Worm (Caenorhabditis elegans) whole organism, young adult: Measurements from ENCODE around the gene ZK512.10.

Experiments
- B0261.1 ChIP-seq: sonication (generic microtip); optimal IDR thresholded peaks from 2 replicates; lab custom pipeline; 2016; ENCODE audit warnings: mild to moderate bottlenecking, missing genetic modification characterization, moderate library complexity, missing compliant biosample characterization
- B0336.3 ChIP-seq: fragments of 200-800 bp; sonication (Bioruptor generic); IDR thresholded peaks from 2 replicates; pipeline ENCODE4 v1.3.6; 2022; ENCODE audit warnings: missing genetic modification characterization, missing compliant biosample characterization
- C06A6.2 ChIP-seq: fragments of 200-800 bp; sonication (Bioruptor generic); conservative IDR thresholded peaks from 2 replicates; pipeline ENCODE4 v1.3.6; 2022; ENCODE audit warnings: missing genetic modification characterization, missing compliant biosample characterization
- D2030.7 ChIP-seq: fragments of 200-800 bp; sonication (Bioruptor generic); IDR thresholded peaks from 2 replicates; pipeline ENCODE4 v1.3.6; 2022; ENCODE audit warnings: missing genetic modification reagents, missing genetic modification characterization, missing compliant biosample characterization
- F33H1.4 ChIP-seq: fragments of 200-800 bp; sonication (Bioruptor generic); IDR thresholded peaks from 2 replicates; pipeline ENCODE4 v1.3.6; 2022; ENCODE audit warnings: missing genetic modification reagents, missing genetic modification characterization, missing compliant biosample characterization
- T26A5.8 ChIP-seq: sonication (generic microtip); optimal IDR thresholded peaks from 2 replicates; lab custom pipeline; 2016; ENCODE audit warnings: missing genetic modification characterization, missing compliant biosample characterization
- Y53F4B.3 ChIP-seq: fragments of 200-800 bp; sonication (Bioruptor generic); IDR thresholded peaks from 2 replicates; pipeline ENCODE4 v1.3.6; 2022; ENCODE audit warnings: missing genetic modification reagents, missing genetic modification characterization, missing compliant biosample characterization
- Y53G8AR.9 ChIP-seq: fragments of 200-800 bp; sonication (Bioruptor generic); conservative IDR thresholded peaks from 2 replicates; pipeline ENCODE4 v1.3.6; 2022; ENCODE audit warnings: missing genetic modification reagents, missing genetic modification characterization, missing compliant biosample characterization
- Y56A3A.18 ChIP-seq: fragments of 200-800 bp; sonication (Bioruptor generic); IDR thresholded peaks from 2 replicates; pipeline ENCODE4 v1.3.6; 2022; ENCODE audit warnings: missing genetic modification reagents, missing genetic modification characterization, missing compliant biosample characterization
- Y79H2A.3 ChIP-seq: fragments of 200-800 bp; sonication (Bioruptor generic); conservative IDR thresholded peaks from 2 replicates; pipeline ENCODE4 v1.3.6; 2022; ENCODE audit warnings: missing genetic modification reagents, missing genetic modification characterization, missing compliant biosample characterization
- Y95B8A.8 ChIP-seq: fragments of 200-800 bp; sonication (Bioruptor generic); IDR thresholded peaks from 2 replicates; pipeline ENCODE4 v1.3.6; 2022; ENCODE audit warnings: missing genetic modification reagents, missing genetic modification characterization, missing compliant biosample characterization
- aptf-3 ChIP-seq: fragments of 200-800 bp; sonication (Bioruptor generic); IDR thresholded peaks from 2 replicates; pipeline ENCODE4 v1.3.6; 2022; ENCODE audit warnings: missing genetic modification characterization, missing compliant biosample characterization
- athp-1 ChIP-seq: sonication (generic microtip); optimal IDR thresholded peaks from 2 replicates; lab custom pipeline; 2017; ENCODE audit warnings: mild to moderate bottlenecking, missing genetic modification characterization, missing compliant biosample characterization
- bed-2 ChIP-seq: fragments of 200-800 bp; sonication (Bioruptor generic); IDR thresholded peaks from 2 replicates; pipeline ENCODE4 v1.3.6; 2022; ENCODE audit warnings: missing genetic modification reagents, missing genetic modification characterization, missing compliant biosample characterization
- cebp-2 ChIP-seq: fragments of 200-800 bp; sonication (Bioruptor generic); IDR thresholded peaks from 2 replicates; pipeline ENCODE4 v1.3.6; 2022; ENCODE audit warnings: missing genetic modification characterization, missing compliant biosample characterization
- ceh-100 ChIP-seq: fragments of 200-800 bp; sonication (Bioruptor generic); IDR thresholded peaks from 2 replicates; pipeline ENCODE4 v1.3.6; 2022; ENCODE audit warnings: missing genetic modification reagents, missing genetic modification characterization, missing compliant biosample characterization
- dox-1 ChIP-seq: fragments of 200-800 bp; sonication (Bioruptor generic); IDR thresholded peaks from 2 replicates; pipeline ENCODE4 v1.3.6; 2022; ENCODE audit warnings: missing genetic modification reagents, missing genetic modification characterization, missing compliant biosample characterization
- efl-1 ChIP-seq: fragments of 150-350 bp; optimal IDR thresholded peaks from 2 replicates; lab custom pipeline; 2014; ENCODE audit warnings: missing biosample characterization, missing genetic modification reagents, missing genetic modification characterization
- egl-44 ChIP-seq: fragments of 200-800 bp; sonication (Bioruptor generic); IDR thresholded peaks from 2 replicates; pipeline ENCODE4 v1.3.6; 2022; ENCODE audit warnings: missing genetic modification reagents, missing genetic modification characterization, missing compliant biosample characterization
- egrh-3 ChIP-seq: fragments of 200-800 bp; sonication (Bioruptor generic); IDR thresholded peaks from 2 replicates; pipeline ENCODE4 v1.3.6; 2022; ENCODE audit warnings: missing genetic modification reagents, missing genetic modification characterization, missing compliant biosample characterization
- ekl-4 ChIP-seq: fragments of 200-800 bp; sonication (Bioruptor generic); IDR thresholded peaks from 2 replicates; pipeline ENCODE4 v1.3.6; 2022; ENCODE audit warnings: missing genetic modification reagents, missing genetic modification characterization, missing compliant biosample characterization
- hmg-1.2 ChIP-seq: fragments of 200-800 bp; sonication (Bioruptor generic); IDR thresholded peaks from 2 replicates; pipeline ENCODE4 v1.3.6; 2022; ENCODE audit warnings: missing genetic modification reagents, missing genetic modification characterization, missing compliant biosample characterization
- hmg-20 ChIP-seq: fragments of 200-800 bp; sonication (Bioruptor generic); IDR thresholded peaks from 2 replicates; pipeline ENCODE4 v1.3.6; 2022; ENCODE audit warnings: missing genetic modification reagents, missing genetic modification characterization, missing compliant biosample characterization
- hsf-1 ChIP-seq: fragments of 200-800 bp; sonication (Bioruptor generic); IDR thresholded peaks from 2 replicates; pipeline ENCODE4 v1.3.6; 2022; ENCODE audit warnings: missing genetic modification reagents, missing genetic modification characterization, missing compliant biosample characterization
- lin-26 ChIP-seq: fragments of 200-800 bp; sonication (Bioruptor generic); IDR thresholded peaks from 2 replicates; pipeline ENCODE4 v1.3.6; 2022; ENCODE audit warnings: missing genetic modification reagents, missing genetic modification characterization, missing compliant biosample characterization
- lin-54 ChIP-seq: fragments of 200-800 bp; sonication (Bioruptor generic); optimal IDR thresholded peaks from 2 replicates; lab custom pipeline; 2018; ENCODE audit warnings: mild to moderate bottlenecking, missing genetic modification characterization, missing compliant biosample characterization
- madf-3 ChIP-seq: fragments of 200-800 bp; sonication (Bioruptor generic); IDR thresholded peaks from 2 replicates; pipeline ENCODE4 v1.3.6; 2022; ENCODE audit warnings: missing genetic modification reagents, missing genetic modification characterization, missing compliant biosample characterization
- madf-6 ChIP-seq: fragments of 200-800 bp; sonication (Bioruptor generic); IDR thresholded peaks from 2 replicates; pipeline ENCODE4 v1.3.6; 2022; ENCODE audit warnings: missing genetic modification reagents, missing genetic modification characterization, missing compliant biosample characterization
- madf-8 ChIP-seq: fragments of 200-800 bp; sonication (Bioruptor generic); conservative IDR thresholded peaks from 2 replicates; pipeline ENCODE4 v1.3.6; 2022; ENCODE audit warnings: missing genetic modification reagents, missing genetic modification characterization, missing compliant biosample characterization
- mcd-1 ChIP-seq: fragments of 200-800 bp; sonication (Bioruptor generic); IDR thresholded peaks from 2 replicates; pipeline ENCODE4 v1.3.6; 2022; ENCODE audit warnings: missing genetic modification reagents, missing genetic modification characterization, missing compliant biosample characterization
- nfyb-1 ChIP-seq: fragments of 200-800 bp; sonication (Bioruptor generic); IDR thresholded peaks from 2 replicates; pipeline ENCODE4 v1.3.6; 2022; ENCODE audit warnings: missing genetic modification reagents, missing genetic modification characterization, missing compliant biosample characterization
- nhr-120 ChIP-seq: fragments of 200-800 bp; sonication (Bioruptor generic); IDR thresholded peaks from 2 replicates; pipeline ENCODE4 v1.3.6; 2022; ENCODE audit warnings: missing genetic modification characterization, missing compliant biosample characterization
- pbrm-1 ChIP-seq: fragments of 200-800 bp; sonication (Bioruptor generic); IDR thresholded peaks from 2 replicates; pipeline ENCODE4 v1.3.6; 2022; ENCODE audit warnings: missing genetic modification reagents, missing genetic modification characterization, missing compliant biosample characterization
- rcor-1 ChIP-seq: fragments of 200-800 bp; sonication (Bioruptor generic); IDR thresholded peaks from 2 replicates; pipeline ENCODE4 v1.3.6; 2022; ENCODE audit warnings: missing genetic modification reagents, missing genetic modification characterization, missing compliant biosample characterization
- rpc-1 ChIP-seq, 2 experiments: fragments of 150-350 bp in 1 of 2; sonication (generic microtip) in 1 of 2; optimal IDR thresholded peaks; 2 replicates each; lab custom pipeline; 2014 to 2018; ENCODE audit warnings: missing biosample characterization in 1 of 2, missing genetic modification characterization in 1 of 2, missing genetic modification reagents in 1 of 2, missing genotype in 1 of 2
- sea-2 ChIP-seq: fragments of 200-800 bp; sonication (Bioruptor generic); IDR thresholded peaks from 2 replicates; pipeline ENCODE4 v1.3.6; 2022; ENCODE audit warnings: missing genetic modification characterization, missing compliant biosample characterization
- somi-1 ChIP-seq: fragments of 200-800 bp; sonication (Bioruptor generic); optimal IDR thresholded peaks from 2 replicates; lab custom pipeline; 2018; ENCODE audit warnings: mild to moderate bottlenecking, missing genetic modification characterization, missing compliant biosample characterization
- tbp1 ChIP-seq: fragments of 200-800 bp; sonication (Bioruptor generic); optimal IDR thresholded peaks from 2 replicates; lab custom pipeline; 2018; ENCODE audit warnings: mild to moderate bottlenecking, missing genetic modification characterization, missing compliant biosample characterization
- xnd-1 ChIP-seq: sonication (generic microtip); optimal IDR thresholded peaks from 2 replicates; lab custom pipeline; 2016; ENCODE audit warnings: missing genotype, missing genetic modification reagents, missing genetic modification characterization, missing compliant biosample characterization
- zfh-2 ChIP-seq: fragments of 200-800 bp; sonication (Bioruptor generic); conservative IDR thresholded peaks from 2 replicates; pipeline ENCODE4 v1.3.6; 2022; ENCODE audit warnings: missing genetic modification reagents, missing genetic modification characterization, missing compliant biosample characterization
- ztf-18 ChIP-seq: sonication (generic microtip); optimal IDR thresholded peaks from 2 replicates; lab custom pipeline; 2016; ENCODE audit warnings: missing genotype, mild to moderate bottlenecking, missing genetic modification characterization, missing compliant biosample characterization

The ZK512.10 gene

DNA sequence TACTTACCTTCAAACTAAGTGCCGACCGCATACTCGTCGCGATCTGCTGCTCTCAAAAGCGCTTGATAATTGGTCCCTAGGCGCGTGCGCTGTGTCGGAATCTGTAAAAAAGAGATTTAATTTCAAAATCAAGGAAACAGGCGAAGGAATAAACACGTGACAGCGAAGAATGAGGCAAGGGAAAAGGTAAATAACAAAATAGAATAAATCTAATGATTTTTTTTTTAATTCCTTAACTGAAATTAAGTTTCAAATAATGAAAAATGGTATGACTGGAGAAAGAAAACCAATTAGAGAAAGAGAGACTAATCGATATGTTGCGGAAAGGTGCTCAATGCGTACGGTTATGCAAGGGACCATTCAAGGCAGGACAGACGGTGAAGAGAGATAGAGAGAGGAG, 21.5 kb upstream of the ZK512.10 start, which contains the start of gene cya-1:
TSS of gene cya-1 (minus strand) at position 101 of the 400 bp plus-strand sequence.
- TF ChIP-seq ekl-4, result no peak
- peak; percentile 8; the same call in 1 of the 2 replicates for TF ChIP-seq madf-6 (GFP tag; lab: Robert Waterston, UW)

DNA sequence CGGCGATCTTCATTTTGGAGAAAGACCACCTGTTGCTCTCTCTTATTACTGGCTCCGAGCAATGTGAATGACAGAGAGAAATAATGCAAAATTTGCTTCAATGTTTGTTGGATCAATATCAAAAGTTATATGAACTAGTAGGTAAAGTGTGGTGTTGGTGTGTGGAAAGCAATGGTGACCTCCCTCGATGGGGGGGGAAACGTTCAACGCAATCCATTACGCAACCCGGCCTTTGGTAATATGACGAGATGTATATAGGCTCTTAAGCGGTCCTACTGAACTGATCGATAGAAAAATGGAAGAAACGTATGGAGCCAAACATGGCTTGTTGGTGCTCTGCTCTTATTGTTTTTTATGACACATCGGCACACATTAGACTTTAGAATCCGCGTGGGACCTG, 21.0 kb upstream of the ZK512.10 start:
- TF ChIP-seq somi-1 (GFP tag; lab: Kevin White, UChicago) (no peak), bed-2 (GFP tag; lab: Robert Waterston, UW) (no peak)

DNA sequence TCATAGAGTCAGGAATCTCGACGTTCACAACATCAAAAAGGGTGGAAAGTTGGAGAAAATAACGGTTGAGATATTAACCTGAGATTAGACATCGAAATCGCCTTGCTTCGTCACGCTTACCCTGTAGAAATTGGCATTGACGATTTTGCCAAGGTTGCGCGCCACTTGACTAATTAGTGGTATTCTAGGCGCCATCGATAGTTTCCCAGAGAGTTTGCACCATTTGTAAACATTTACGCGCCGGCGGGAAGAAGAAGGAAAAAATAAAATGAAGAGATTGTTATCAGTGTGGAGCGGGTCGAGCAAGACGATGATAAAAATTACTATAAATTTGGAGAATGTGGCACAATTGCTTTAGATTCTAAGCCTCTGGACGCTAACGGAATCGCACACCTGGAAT, 20.4 kb upstream of the ZK512.10 start:
- TF ChIP-seq madf-6 (GFP tag; lab: Robert Waterston, UW) (peak; percentile 77), rcor-1 (GFP tag; lab: Robert Waterston, UW) (0 out of 2 replicates have a peak, but pooled peaks have one; percentile 10), C06A6.2 (GFP tag; lab: Robert Waterston, UW) (no peak), xnd-1 (tag; lab: Kevin White, UChicago) (peak; percentile 42), madf-8 (GFP tag; lab: Robert Waterston, UW) (peak; percentile 4; the same call in 1 of the 2 replicates), efl-1 (peak; percentile 62), rpc-1 (optimal IDR thresholded peaks at IDR 0.05; lab: Kevin White, UChicago) (no peak), rpc-1 (tag; optimal IDR thresholded peaks at IDR 0.05; lab: Kevin White, UChicago) (no peak)

DNA sequence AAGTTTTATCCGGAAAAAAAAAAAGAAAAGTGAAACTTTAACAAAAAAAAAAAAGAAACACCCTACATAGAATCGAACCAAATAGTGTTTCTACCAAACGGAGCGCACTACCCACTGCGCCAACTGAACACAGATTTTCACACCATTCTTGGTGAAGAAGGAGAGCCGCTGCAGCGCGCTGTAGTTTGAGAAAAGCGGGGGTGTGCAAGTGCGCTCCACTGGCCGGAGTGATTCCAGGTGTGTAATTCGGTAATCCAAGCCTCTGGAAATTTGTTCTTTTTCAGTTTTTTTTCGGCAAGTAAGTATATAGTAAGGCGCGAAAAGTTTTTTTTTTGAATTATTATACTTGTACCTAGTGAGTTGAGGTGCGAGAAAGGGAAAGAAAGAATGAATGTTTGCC, 19.8 kb upstream of the ZK512.10 start:
- TF ChIP-seq nfyb-1 (GFP tag; lab: Robert Waterston, UW), result peak; percentile 82; the same call in 1 of the 2 replicates
- peak; percentile 64; the same call in 1 of the 2 replicates for TF ChIP-seq B0336.3
- TF ChIP-seq rcor-1 (GFP tag; lab: Robert Waterston, UW), result peak; percentile 68
- TF ChIP-seq lin-54 (GFP tag; lab: Kevin White, UChicago), result peak; percentile 45
- peak; percentile 29; the same call in 1 of the 2 replicates for TF ChIP-seq madf-8 (GFP tag; lab: Robert Waterston, UW)
- TF ChIP-seq ceh-100 (GFP tag; lab: Robert Waterston, UW), result peak; percentile 59; the same call in 1 of the 2 replicates
- TF ChIP-seq hmg-1.2 (GFP tag; lab: Robert Waterston, UW), result peak; percentile 77
- TF ChIP-seq ztf-18 (tag; lab: Kevin White, UChicago), result peak; percentile 36
- TF ChIP-seq Y79H2A.3, result 0 out of 2 replicates have a peak, but pooled peaks have one; percentile 36
- TF ChIP-seq sea-2 (GFP tag; lab: Robert Waterston, UW), result 0 out of 2 replicates have a peak, but pooled peaks have one; percentile 25
- TF ChIP-seq aptf-3, result peak; percentile 91
- TF ChIP-seq Y95B8A.8 (GFP tag; lab: Robert Waterston, UW), result peak; percentile 56; the same call in 1 of the 2 replicates
- 0 out of 2 replicates have a peak, but pooled peaks have one; percentile 9 for TF ChIP-seq zfh-2 (GFP tag; lab: Robert Waterston, UW)
- TF ChIP-seq B0261.1, result peak; percentile 69
- TF ChIP-seq madf-6 (GFP tag; lab: Robert Waterston, UW), result peak; percentile 84
- TF ChIP-seq Y56A3A.18 (GFP tag; lab: Robert Waterston, UW), result peak; percentile 59; the same call in 1 of the 2 replicates
- TF ChIP-seq F33H1.4 (GFP tag; lab: Robert Waterston, UW), result peak; percentile 48
- peak; percentile 3 for TF ChIP-seq athp-1 (tag; lab: Kevin White, UChicago)
- TF ChIP-seq hmg-20 (GFP tag; lab: Robert Waterston, UW), result 0 out of 2 replicates have a peak, but pooled peaks have one; percentile 51
- TF ChIP-seq lin-26 (GFP tag; lab: Robert Waterston, UW), result peak; percentile 85
- TF ChIP-seq T26A5.8, result peak; percentile 5
- TF ChIP-seq Y53G8AR.9 (GFP tag; lab: Robert Waterston, UW), result peak; percentile 80
- TF ChIP-seq D2030.7, result peak; percentile 78
- TF ChIP-seq ekl-4, result peak; percentile 80
- TF ChIP-seq pbrm-1, result peak; percentile 69
- peak; percentile 80 for TF ChIP-seq egl-44 (GFP tag; lab: Robert Waterston, UW)
- peak; percentile 33 for TF ChIP-seq rpc-1 (optimal IDR thresholded peaks at IDR 0.05; lab: Kevin White, UChicago)
- peak; percentile 66 for TF ChIP-seq rpc-1 (tag; optimal IDR thresholded peaks at IDR 0.05; lab: Kevin White, UChicago)
- TF ChIP-seq madf-3, result peak; percentile 86
- TF ChIP-seq dox-1 (GFP tag; lab: Robert Waterston, UW), result peak; percentile 80
- TF ChIP-seq tbp1 (GFP tag; lab: Kevin White, UChicago), result peak; percentile 86
- TF ChIP-seq nhr-120, result 0 out of 2 replicates have a peak, but pooled peaks have one; percentile 73
- peak; percentile 68 for TF ChIP-seq hsf-1 (GFP tag; lab: Robert Waterston, UW)
- TF ChIP-seq cebp-2, result peak; percentile 77; the same call in 1 of the 2 replicates
- peak; percentile 59 for TF ChIP-seq Y53F4B.3
- TF ChIP-seq mcd-1, result peak; percentile 96
- peak; percentile 64 for TF ChIP-seq egrh-3 (GFP tag; lab: Robert Waterston, UW)
